Fruit fly (Drosophila melanogaster) whole organism, prepupa: Measurements from ENCODE around the gene siz.
A peak's percentile ranks its signal among the peaks of the same experiment; 100 is the strongest.

ENCODE experiments used
- CG10631 ChIP-seq: fragments of 200-800 bp; sonication (Bioruptor generic); optimal IDR thresholded peaks from 2 replicates; lab custom pipeline; 2016; ENCODE audit warnings: missing biosample characterization, missing genetic modification characterization
- CG10669 ChIP-seq: fragments of 200-800 bp; sonication (Bioruptor generic); optimal IDR thresholded peaks from 3 replicates; lab custom pipeline; 2018; ENCODE audit warnings: missing biosample characterization, mild to moderate bottlenecking, missing genetic modification characterization, moderate library complexity
- CG11294 ChIP-seq: fragments of 200-800 bp; sonication (Bioruptor generic); IDR thresholded peaks from 2 replicates; pipeline ENCODE4 v1.3.6; 2022; ENCODE audit warnings: missing biosample characterization, missing genetic modification characterization
- CG11762 ChIP-seq: fragments of 200-800 bp; sonication (Bioruptor generic); optimal IDR thresholded peaks from 3 replicates; lab custom pipeline; 2016; ENCODE audit warnings: missing biosample characterization, missing genetic modification characterization; ENCODE audit not compliant: insufficient read depth
- CG11902 ChIP-seq: fragments of 200-800 bp; sonication (Bioruptor generic); optimal IDR thresholded peaks from 3 replicates; lab custom pipeline; 2016; ENCODE audit warnings: missing biosample characterization, missing genetic modification characterization
- CG15336 ChIP-seq: fragments of 200-800 bp; sonication (Bioruptor generic); IDR thresholded peaks from 2 replicates; pipeline ENCODE4 v1.3.6; 2022; ENCODE audit warnings: missing biosample characterization, missing genetic modification characterization
- CG1621 ChIP-seq: fragments of 200-800 bp; sonication (Bioruptor generic); optimal IDR thresholded peaks from 3 replicates; lab custom pipeline; 2018; ENCODE audit warnings: missing biosample characterization, mild to moderate bottlenecking, missing genetic modification characterization
- CG3032 ChIP-seq: fragments of 200-800 bp; optimal IDR thresholded peaks from 2 replicates; lab custom pipeline; 2019; ENCODE audit warnings: missing biosample characterization, mild to moderate bottlenecking, missing genetic modification characterization, moderate library complexity
- CG31627 ChIP-seq: fragments of 200-800 bp; sonication (Bioruptor generic); optimal IDR thresholded peaks from 3 replicates; lab custom pipeline; 2016; ENCODE audit warnings: missing biosample characterization, missing genetic modification characterization
- CG32006 ChIP-seq: fragments of 200-800 bp; sonication (Bioruptor generic); optimal IDR thresholded peaks from 3 replicates; lab custom pipeline; 2017; ENCODE audit warnings: missing biosample characterization, mild to moderate bottlenecking, missing genetic modification characterization
- CG34406 ChIP-seq: fragments of 200-800 bp; sonication (Bioruptor generic); optimal IDR thresholded peaks from 3 replicates; lab custom pipeline; 2016; ENCODE audit warnings: missing biosample characterization, missing genetic modification characterization
- CG3919 ChIP-seq: fragments of 200-800 bp; sonication (Bioruptor generic); optimal IDR thresholded peaks from 3 replicates; lab custom pipeline; 2016; ENCODE audit warnings: missing biosample characterization, missing genetic modification characterization
- CG4318 ChIP-seq: fragments of 200-800 bp; sonication (Bioruptor generic); optimal IDR thresholded peaks from 3 replicates; lab custom pipeline; 2017; ENCODE audit warnings: missing biosample characterization, mild to moderate bottlenecking, missing genetic modification characterization
- CG6163 ChIP-seq: fragments of 200-800 bp; sonication (Bioruptor generic); IDR thresholded peaks from 3 replicates; pipeline ENCODE4 v1.3.6; 2022; ENCODE audit warnings: missing biosample characterization, missing genetic modification characterization
- CG6276 ChIP-seq: fragments of 200-800 bp; sonication (Bioruptor generic); optimal IDR thresholded peaks from 2 replicates; lab custom pipeline; 2017; ENCODE audit warnings: missing biosample characterization, mild to moderate bottlenecking, missing genetic modification characterization
- CG6792 ChIP-seq: fragments of 200-800 bp; sonication (Bioruptor generic); optimal IDR thresholded peaks from 3 replicates; lab custom pipeline; 2016; ENCODE audit warnings: missing biosample characterization, missing genetic modification characterization
- CG6808 ChIP-seq: fragments of 200-800 bp; sonication (Bioruptor generic); optimal IDR thresholded peaks from 3 replicates; lab custom pipeline; 2017; ENCODE audit warnings: missing biosample characterization, missing genetic modification characterization, mild to moderate bottlenecking, moderate library complexity, missing genetic modification reagents
- CG6854 ChIP-seq: fragments of 200-800 bp; sonication (Bioruptor generic); optimal IDR thresholded peaks from 2 replicates; lab custom pipeline; 2017; ENCODE audit warnings: missing biosample characterization, mild to moderate bottlenecking, missing genetic modification characterization
- CG7368 ChIP-seq: fragments of 200-800 bp; sonication (Bioruptor generic); optimal IDR thresholded peaks from 3 replicates; lab custom pipeline; 2016; ENCODE audit warnings: missing biosample characterization, missing genetic modification characterization
- CG8119 ChIP-seq: fragments of 200-800 bp; sonication (Bioruptor generic); IDR thresholded peaks from 3 replicates; pipeline ENCODE4 v1.3.6; 2022; ENCODE audit warnings: missing biosample characterization, missing genetic modification characterization
- CG8319 ChIP-seq: fragments of 200-800 bp; sonication (Bioruptor generic); optimal IDR thresholded peaks from 3 replicates; lab custom pipeline; 2016; ENCODE audit warnings: missing biosample characterization, missing genetic modification characterization
- CG8632 ChIP-seq: fragments of 200-800 bp; sonication (Bioruptor generic); optimal IDR thresholded peaks from 3 replicates; lab custom pipeline; 2016; ENCODE audit warnings: missing biosample characterization, missing genetic modification characterization
- CG9139 ChIP-seq: fragments of 200-800 bp; sonication (Bioruptor generic); optimal IDR thresholded peaks from 3 replicates; lab custom pipeline; 2017; ENCODE audit warnings: missing biosample characterization, mild to moderate bottlenecking, missing genetic modification characterization
- Eip75B ChIP-seq: fragments of 200-800 bp; sonication (Bioruptor generic); optimal IDR thresholded peaks from 3 replicates; lab custom pipeline; 2016; ENCODE audit warnings: missing biosample characterization, missing genetic modification characterization
- Eip78C ChIP-seq: fragments of 200-800 bp; sonication (Bioruptor generic); peaks from one replicate; lab custom pipeline; 2016; ENCODE audit warnings: missing biosample characterization, missing genetic modification characterization
- Eip93F ChIP-seq: fragments of 200-800 bp; sonication (Bioruptor generic); optimal IDR thresholded peaks from 2 replicates; lab custom pipeline; 2016; ENCODE audit warnings: missing biosample characterization, mild to moderate bottlenecking, missing genetic modification characterization
- Ets21C ChIP-seq: fragments of 200-800 bp; sonication (Bioruptor generic); optimal IDR thresholded peaks from 3 replicates; lab custom pipeline; 2016; ENCODE audit warnings: missing biosample characterization, missing genetic modification characterization
- Ets96B ChIP-seq: fragments of 200-800 bp; optimal IDR thresholded peaks from 2 replicates; lab custom pipeline; 2019; ENCODE audit warnings: missing biosample characterization, mild to moderate bottlenecking, missing genetic modification characterization, moderate library complexity
- Gug ChIP-seq: fragments of 200-800 bp; sonication (Bioruptor generic); IDR thresholded peaks from 2 replicates; pipeline ENCODE4 v1.3.6; 2022; ENCODE audit warnings: missing biosample characterization, missing genetic modification characterization
- Hr39 ChIP-seq: fragments of 200-800 bp; sonication (Bioruptor generic); optimal IDR thresholded peaks from 2 replicates; lab custom pipeline; 2016; ENCODE audit warnings: missing biosample characterization, missing genetic modification characterization
- Hr4 ChIP-seq: fragments of 200-800 bp; sonication (Bioruptor generic); optimal IDR thresholded peaks from 3 replicates; lab custom pipeline; 2016; ENCODE audit warnings: missing biosample characterization, missing genetic modification characterization
- Met ChIP-seq: fragments of 200-800 bp; sonication (Bioruptor generic); optimal IDR thresholded peaks from 3 replicates; lab custom pipeline; 2016; ENCODE audit warnings: missing biosample characterization, missing genetic modification characterization
- OdsH ChIP-seq: fragments of 200-800 bp; sonication (Bioruptor generic); optimal IDR thresholded peaks from 3 replicates; lab custom pipeline; 2016; ENCODE audit warnings: missing biosample characterization, missing genetic modification characterization
- Smox ChIP-seq: fragments of 200-800 bp; sonication (Bioruptor generic); optimal IDR thresholded peaks from 3 replicates; lab custom pipeline; 2016; ENCODE audit warnings: missing biosample characterization, missing genetic modification characterization
- Sox102F ChIP-seq: fragments of 200-800 bp; sonication (Bioruptor generic); optimal IDR thresholded peaks from 2 replicates; lab custom pipeline; 2016; ENCODE audit warnings: missing biosample characterization, mild to moderate bottlenecking, missing genetic modification characterization
- Sox14 ChIP-seq: fragments of 200-800 bp; sonication (Bioruptor generic); optimal IDR thresholded peaks from 3 replicates; lab custom pipeline; 2016; ENCODE audit warnings: missing biosample characterization, missing genetic modification characterization
- Sox15 ChIP-seq: fragments of 200-800 bp; sonication (Bioruptor generic); optimal IDR thresholded peaks from 3 replicates; lab custom pipeline; 2016; ENCODE audit warnings: missing biosample characterization, missing genetic modification characterization
- achi ChIP-seq: fragments of 200-800 bp; sonication (Bioruptor generic); optimal IDR thresholded peaks from 3 replicates; lab custom pipeline; 2016; ENCODE audit warnings: missing biosample characterization, missing genetic modification characterization
- acj6 ChIP-seq: fragments of 200-800 bp; sonication (Bioruptor generic); optimal IDR thresholded peaks from 3 replicates; lab custom pipeline; 2016; ENCODE audit warnings: missing biosample characterization, missing genetic modification characterization
- dac ChIP-seq: fragments of 200-800 bp; sonication (Bioruptor generic); optimal IDR thresholded peaks from 2 replicates; lab custom pipeline; 2017; ENCODE audit warnings: missing biosample characterization, mild to moderate bottlenecking, missing genetic modification characterization
- dsx ChIP-seq: fragments of 200-800 bp; optimal IDR thresholded peaks from 3 replicates; lab custom pipeline; 2019; ENCODE audit warnings: missing biosample characterization, mild to moderate bottlenecking, missing genetic modification characterization, moderate library complexity; ENCODE audit not compliant: poor library complexity, severe bottlenecking
- esn ChIP-seq: fragments of 200-800 bp; sonication (Bioruptor generic); optimal IDR thresholded peaks from 2 replicates; lab custom pipeline; 2016; ENCODE audit warnings: missing biosample characterization, mild to moderate bottlenecking, missing genetic modification characterization, moderate library complexity
- fd59A ChIP-seq: fragments of 200-800 bp; sonication (Bioruptor generic); optimal IDR thresholded peaks from 2 replicates; lab custom pipeline; 2017; ENCODE audit warnings: missing biosample characterization, mild to moderate bottlenecking, missing genetic modification characterization, missing genetic modification reagents
- fd85E ChIP-seq: fragments of 200-800 bp; sonication (Bioruptor generic); optimal IDR thresholded peaks from 3 replicates; lab custom pipeline; 2016; ENCODE audit warnings: missing biosample characterization, missing genetic modification characterization
- lz ChIP-seq: fragments of 200-800 bp; sonication (Bioruptor generic); optimal IDR thresholded peaks from 3 replicates; lab custom pipeline; 2016; ENCODE audit warnings: missing biosample characterization, missing genetic modification characterization
- net ChIP-seq: fragments of 200-800 bp; sonication (Bioruptor generic); optimal IDR thresholded peaks from 3 replicates; lab custom pipeline; 2016; ENCODE audit warnings: missing biosample characterization, missing genetic modification characterization
- pdm3 ChIP-seq: fragments of 200-800 bp; sonication (Bioruptor generic); optimal IDR thresholded peaks from 3 replicates; lab custom pipeline; 2016; ENCODE audit warnings: missing biosample characterization, missing genetic modification characterization
- salr ChIP-seq, 2 experiments: fragments of 200-800 bp; sonication (Bioruptor generic); optimal IDR thresholded peaks; 3 replicates each; lab custom pipeline; 2016 to 2018; ENCODE audit warnings: missing biosample characterization in 2 of 2, missing genetic modification characterization in 2 of 2, mild to moderate bottlenecking in 1 of 2
- ss ChIP-seq, 2 experiments: fragments of 200-800 bp; sonication (Bioruptor generic); optimal IDR thresholded peaks; 2 replicates in 1 of 2; 3 replicates in 1 of 2; lab custom pipeline; 2017 to 2018; ENCODE audit warnings: mild to moderate bottlenecking in 2 of 2, missing biosample characterization in 2 of 2, missing genetic modification characterization in 2 of 2, moderate library complexity in 1 of 2
- svp ChIP-seq: fragments of 200-800 bp; sonication (Bioruptor generic); peaks from one replicate; lab custom pipeline; 2016; ENCODE audit warnings: missing biosample characterization, missing genetic modification characterization
- topi ChIP-seq: fragments of 200-800 bp; sonication (Bioruptor generic); optimal IDR thresholded peaks from 3 replicates; lab custom pipeline; 2016; ENCODE audit warnings: missing biosample characterization, missing genetic modification characterization
- vri ChIP-seq: fragments of 200-800 bp; sonication (Bioruptor generic); optimal IDR thresholded peaks from 3 replicates; lab custom pipeline; 2016; ENCODE audit warnings: missing biosample characterization, mild to moderate bottlenecking, missing genetic modification characterization

The siz gene

dm6 chr3L:21049417-21049914 is 15.1 kb downstream of the siz start:
- TF ChIP-seq fd59A (GFP tag; lab: Kevin White, UChicago) (no peak), esn (GFP tag; lab: Kevin White, UChicago) (peak; percentile 39), Sox14 (GFP tag; lab: Kevin White, UChicago) (peak; percentile 61), ss (GFP tag; optimal IDR thresholded peaks at IDR 0.05; lab: Kevin White, UChicago) (no peak), Eip78C (GFP tag; lab: Kevin White, UChicago) (peak; percentile 79), CG4318 (GFP tag; lab: Kevin White, UChicago) (no peak), CG7368 (no peak), CG8632 (GFP tag; lab: Kevin White, UChicago) (no peak), CG34406 (GFP tag; lab: Kevin White, UChicago) (peak; percentile 20), topi (GFP tag; lab: Kevin White, UChicago) (no peak), pdm3 (GFP tag; lab: Kevin White, UChicago) (peak; percentile 30), Gug (GFP tag; lab: Robert Waterston, UW) (no peak), Eip75B (peak; percentile 46), salr (GFP tag; optimal IDR thresholded peaks at IDR 0.05; lab: Kevin White, UChicago) (peak in 1 of 2 experiments; percentile 19), CG6792 (GFP tag; lab: Kevin White, UChicago) (no peak), Sox102F (GFP tag; lab: Kevin White, UChicago) (no peak), CG15336 (GFP tag; lab: Robert Waterston, UW) (peak; percentile 45; the same call in 1 of the 2 replicates), CG11762 (GFP tag; lab: Kevin White, UChicago) (no peak), CG8319 (GFP tag; lab: Kevin White, UChicago) (no peak), CG3032 (tag; lab: Kevin White, UChicago) (peak; percentile 21), CG1621 (tag; lab: Kevin White, UChicago) (no peak), net (GFP tag; lab: Kevin White, UChicago) (peak; percentile 56), Ets21C (GFP tag; lab: Kevin White, UChicago) (no peak), CG31627 (GFP tag; lab: Kevin White, UChicago) (peak; percentile 34), CG6808 (GFP tag; lab: Kevin White, UChicago) (no peak), CG6276 (GFP tag; lab: Kevin White, UChicago) (no peak), dac (GFP tag; lab: Kevin White, UChicago) (no peak), CG11294 (GFP tag; lab: Robert Waterston, UW) (no peak), lz (GFP tag; lab: Kevin White, UChicago) (peak; percentile 34), Hr4 (GFP tag; lab: Kevin White, UChicago) (no peak), CG6163 (no peak), CG9139 (GFP tag; lab: Kevin White, UChicago) (no peak), Smox (peak; percentile 31), CG11902 (GFP tag; lab: Kevin White, UChicago) (no peak), CG8119 (GFP tag; lab: Robert Waterston, UW) (peak; percentile 25; the same call in 2 of the 3 replicates), CG32006 (GFP tag; lab: Kevin White, UChicago) (no peak), achi (GFP tag; lab: Kevin White, UChicago) (peak; percentile 4), Eip93F (GFP tag; lab: Kevin White, UChicago) (no peak), fd85E (GFP tag; lab: Kevin White, UChicago) (no peak), Ets96B (tag; lab: Kevin White, UChicago) (no peak), acj6 (GFP tag; lab: Kevin White, UChicago) (no peak), CG6854 (GFP tag; lab: Kevin White, UChicago) (no peak), Hr39 (GFP tag; lab: Kevin White, UChicago) (no peak), CG10669 (GFP tag; lab: Kevin White, UChicago) (no peak), dsx (peak; percentile 62), OdsH (GFP tag; lab: Kevin White, UChicago) (no peak), svp (GFP tag; lab: Kevin White, UChicago) (peak; percentile 50), vri (GFP tag; lab: Kevin White, UChicago) (no peak), Met (GFP tag; lab: Kevin White, UChicago) (peak; percentile 23), CG3919 (GFP tag; lab: Kevin White, UChicago) (peak; percentile 54), CG10631 (no peak), Sox15 (GFP tag; lab: Kevin White, UChicago) (no peak)
